Fruit fly (Drosophila melanogaster): Measurements from ENCODE around the gene fusl.

DNA sequence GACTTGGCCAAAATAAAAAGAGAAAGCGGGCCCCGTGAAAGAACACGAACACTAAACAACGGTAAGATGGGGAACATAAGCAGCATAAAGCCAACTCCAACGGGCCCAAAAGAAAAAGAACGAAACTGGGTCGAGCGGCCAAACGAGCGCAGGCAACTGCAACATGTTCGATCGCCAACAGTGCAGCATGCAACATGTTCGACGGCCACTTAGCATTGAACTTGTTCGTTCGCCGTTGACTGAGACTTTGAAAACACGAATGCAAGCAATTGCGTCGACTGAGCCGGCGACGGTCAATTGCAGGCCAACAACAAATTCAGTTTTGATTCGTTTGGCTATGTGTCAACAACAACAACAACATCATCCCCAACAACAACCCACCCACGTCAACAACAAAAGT lies 49.2 kb downstream of the fusl start, which contains the start of gene vri:
- TF ChIP-seq CG32121 (GFP tag; IDR thresholded peaks at IDR 0.05) (no peak), EcR (GFP tag; optimal IDR thresholded peaks at IDR 0.05) (no peak), CG14655 (GFP tag; optimal IDR thresholded peaks at IDR 0.05) (no peak), CG13204 (GFP tag; optimal IDR thresholded peaks at IDR 0.05) (no peak)
